Worm (Caenorhabditis elegans) whole organism, L4/young adult: ENCODE data around the gene R02D5.10.
"Not testable (repeated sequence)": the region's sequence is repeated elsewhere in the genome, so short reads cannot be mapped to it uniquely, and the experiment has no call there.

ENCODE experiments used
- W03F9.2 ChIP-seq: fragments of 150-350 bp; optimal IDR thresholded peaks from 2 replicates; lab custom pipeline; 2014; ENCODE audit warnings: missing biosample characterization, missing genetic modification characterization
- dao-5 ChIP-seq: sonication (generic microtip); optimal IDR thresholded peaks from 2 replicates; lab custom pipeline; 2016; ENCODE audit warnings: missing genotype, missing genetic modification characterization, moderate library complexity, missing compliant biosample characterization
- him-1 ChIP-seq: sonication (generic microtip); optimal IDR thresholded peaks from 2 replicates; lab custom pipeline; 2016; ENCODE audit warnings: missing genotype, missing genetic modification reagents, missing genetic modification characterization, missing compliant biosample characterization

R02D5.10 gene

DNA sequence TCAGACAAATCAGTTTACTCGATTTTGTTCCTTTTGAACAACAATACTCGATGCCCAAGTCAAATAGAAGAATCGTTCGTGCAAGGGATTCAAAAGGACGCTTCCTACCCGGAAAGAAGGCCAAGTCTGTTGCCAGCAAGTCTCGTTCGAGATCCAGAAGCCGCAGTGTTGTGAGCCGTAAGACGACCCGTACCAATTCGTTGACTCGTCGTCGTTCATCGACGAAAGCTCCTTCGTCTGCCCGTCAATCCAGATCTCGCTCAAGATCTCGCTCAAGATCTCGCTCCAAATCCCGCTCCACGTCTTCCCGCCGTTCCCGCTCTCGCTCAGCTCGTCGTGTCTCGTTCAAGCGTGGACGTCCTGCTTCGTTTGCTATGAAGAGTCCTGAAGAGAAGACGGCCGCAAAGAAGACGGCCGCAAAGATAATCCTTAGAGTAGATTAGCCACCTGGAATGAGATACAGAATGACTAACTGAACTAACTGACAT, 21.4 kb upstream of the R02D5.10 start, which contains the start of gene F08H9.2:
TSS of gene F08H9.2 (plus strand) at position 51 of the 488 bp plus-strand sequence.
- TF ChIP-seq him-1 (no peak), W03F9.2 (tag; lab: Kevin White, UChicago) (no peak), dao-5 (tag; lab: Kevin White, UChicago) (no peak)

DNA sequence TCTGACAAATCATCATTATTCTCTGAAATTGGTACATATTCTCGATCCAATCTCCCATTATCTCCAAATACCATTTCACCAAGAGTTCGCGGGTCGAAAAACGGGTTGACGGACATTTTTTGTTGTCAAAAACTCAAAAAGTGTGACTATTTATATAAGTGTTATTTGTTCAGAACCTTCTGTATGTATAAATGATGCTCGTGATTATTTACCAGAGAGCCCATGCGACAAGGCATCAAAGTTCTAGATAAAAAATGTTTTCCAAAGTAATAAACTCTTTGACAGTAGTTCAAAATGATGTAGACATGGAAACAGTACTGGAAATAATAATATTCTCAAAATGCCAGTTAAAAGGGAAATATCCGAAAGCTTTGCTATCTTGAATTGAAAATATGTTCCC, 19.4 kb upstream of the R02D5.10 start:
- TF ChIP-seq dao-5 (tag; lab: Kevin White, UChicago): no peak
- no peak for TF ChIP-seq him-1
- TF ChIP-seq W03F9.2 (tag; lab: Kevin White, UChicago): no peak

DNA sequence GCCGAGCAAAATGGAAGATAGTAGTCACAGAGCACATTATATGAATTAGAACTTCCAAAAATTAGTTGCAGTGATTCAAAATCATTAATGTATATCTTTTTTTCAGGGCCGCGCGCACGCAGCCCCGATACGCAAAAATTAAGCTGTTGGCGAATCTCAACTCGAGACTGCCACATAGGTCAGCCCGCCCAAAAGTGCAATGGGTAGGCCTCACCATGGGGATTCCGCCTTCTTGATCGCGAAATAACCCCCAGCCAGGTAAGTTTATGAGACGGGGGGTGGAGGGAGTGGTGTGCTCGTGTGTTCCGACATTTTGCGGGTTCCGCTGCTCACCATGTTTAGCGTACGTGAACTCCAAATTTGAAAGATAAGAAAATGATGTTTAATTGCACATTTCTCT, 19.0 kb upstream of the R02D5.10 start, which contains the start of gene F08H9.3:
TSS of gene F08H9.3 (minus strand) at position 252 of the 400 bp plus-strand sequence.
- TF ChIP-seq W03F9.2 (tag; lab: Kevin White, UChicago); dao-5 (tag; lab: Kevin White, UChicago); him-1: not testable (repeated sequence)

DNA sequence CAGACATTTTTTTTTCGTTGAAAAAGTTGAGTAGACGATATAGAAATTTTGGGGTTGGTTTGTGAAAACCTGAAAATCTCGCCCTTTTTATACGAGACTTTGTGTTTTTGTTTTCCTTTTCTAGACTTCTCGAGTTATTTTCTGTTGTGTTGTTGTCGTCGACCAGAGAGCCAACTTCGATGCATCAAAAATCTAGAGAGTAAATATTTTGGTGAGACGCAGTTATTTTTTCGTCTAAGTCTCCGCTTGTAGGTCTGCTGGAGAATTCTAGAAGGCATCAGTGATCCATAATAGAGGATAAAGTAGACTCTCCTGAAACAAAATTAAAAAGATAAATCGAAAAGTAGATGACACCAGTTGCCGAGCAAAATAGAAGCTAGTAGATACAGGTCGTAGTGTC, 17.7 kb upstream of the R02D5.10 start, which contains the start of gene F08H9.4:
TSS of gene F08H9.4 (minus strand) at position 61 of the 400 bp plus-strand sequence.
- TF ChIP-seq W03F9.2 (tag; lab: Kevin White, UChicago) (no peak), dao-5 (tag; lab: Kevin White, UChicago) (no peak), him-1 (no peak)

DNA sequence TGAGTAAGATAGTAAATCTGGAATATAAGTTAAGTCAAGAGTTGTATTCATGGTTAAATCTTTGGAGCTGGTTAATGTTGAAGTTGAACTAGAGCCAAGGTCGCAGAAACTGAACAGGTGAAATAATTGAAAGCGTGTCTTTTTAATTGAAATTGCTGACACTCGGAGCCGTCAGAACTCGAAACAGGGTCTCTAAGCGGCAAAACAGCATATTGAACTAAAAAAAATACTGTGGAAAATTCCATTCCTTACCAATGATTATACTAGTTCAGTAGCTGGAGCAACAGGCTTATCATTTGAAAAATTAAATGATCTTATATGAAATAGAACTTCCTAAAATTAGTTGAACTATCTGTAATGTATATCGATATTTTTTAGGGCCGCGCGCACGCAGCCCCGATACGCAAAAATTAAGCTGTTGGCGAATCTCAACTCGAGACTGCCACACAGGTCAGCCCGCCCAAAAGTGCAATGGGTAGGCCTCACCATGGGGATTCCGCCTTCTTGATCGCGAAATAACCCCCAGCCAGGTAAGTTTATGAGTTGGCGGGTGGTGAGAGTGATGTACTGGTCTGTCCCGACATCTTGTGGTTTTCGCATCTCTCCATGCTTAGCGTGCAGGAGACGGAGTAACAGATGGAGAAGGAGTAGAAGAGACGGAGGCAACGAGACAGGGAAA, 13.8 kb upstream of the R02D5.10 start, which contains the start of gene srz-97:
TSS of gene srz-97 (minus strand) at position 51 of the 679 bp plus-strand sequence.
- TF ChIP-seq W03F9.2 (tag; lab: Kevin White, UChicago): no peak
- no peak for TF ChIP-seq him-1
- no peak for TF ChIP-seq dao-5 (tag; lab: Kevin White, UChicago)

DNA sequence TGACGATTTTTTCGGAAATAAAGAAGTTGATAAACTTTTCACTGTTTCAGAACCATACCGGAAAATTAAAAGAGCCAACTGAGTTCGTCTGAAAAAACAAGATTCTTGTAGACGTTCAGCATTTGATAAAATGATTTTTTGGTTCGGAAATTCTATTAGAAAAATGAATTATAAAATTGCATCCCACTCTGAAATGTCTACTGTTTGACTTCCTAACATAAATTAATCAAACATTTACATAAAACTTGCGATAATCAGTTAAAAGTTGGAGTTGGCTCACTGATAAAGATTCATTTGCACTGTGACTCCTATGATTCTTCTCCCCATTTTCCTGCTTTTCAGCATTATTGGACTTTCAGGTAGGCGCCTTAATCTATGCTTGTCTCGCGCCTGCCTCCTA, 13.2 kb upstream of the R02D5.10 start, which contains the start of gene clec-57:
TSS of gene clec-57 (plus strand) at position 301 of the 400 bp plus-strand sequence.
- TF ChIP-seq dao-5 (tag; lab: Kevin White, UChicago) (no peak), him-1 (no peak), W03F9.2 (tag; lab: Kevin White, UChicago) (no peak)

DNA sequence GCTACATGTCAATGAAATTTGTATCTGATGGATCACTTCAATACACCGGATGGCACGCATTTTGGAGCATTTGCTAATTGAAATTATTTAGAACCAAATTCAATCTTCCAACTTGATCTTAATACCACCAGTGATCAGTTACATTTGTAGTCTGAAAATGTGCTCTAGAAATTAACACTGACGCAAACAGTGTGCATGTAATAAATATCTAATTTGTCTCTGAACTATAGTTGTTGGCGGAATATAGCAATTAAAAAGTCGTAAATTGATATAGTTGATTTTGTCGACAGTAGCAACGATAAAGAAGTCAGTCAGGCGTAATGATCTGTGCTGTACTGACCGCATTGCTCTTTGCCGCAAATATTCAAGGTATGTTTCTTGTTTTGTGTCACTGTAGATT, 9.9 kb upstream of the R02D5.10 start, which contains the start of gene clec-227:
TSS of gene clec-227 (plus strand) at position 301 of the 400 bp plus-strand sequence.
- TF ChIP-seq dao-5 (tag; lab: Kevin White, UChicago) (no peak), him-1 (no peak), W03F9.2 (tag; lab: Kevin White, UChicago) (no peak)

DNA sequence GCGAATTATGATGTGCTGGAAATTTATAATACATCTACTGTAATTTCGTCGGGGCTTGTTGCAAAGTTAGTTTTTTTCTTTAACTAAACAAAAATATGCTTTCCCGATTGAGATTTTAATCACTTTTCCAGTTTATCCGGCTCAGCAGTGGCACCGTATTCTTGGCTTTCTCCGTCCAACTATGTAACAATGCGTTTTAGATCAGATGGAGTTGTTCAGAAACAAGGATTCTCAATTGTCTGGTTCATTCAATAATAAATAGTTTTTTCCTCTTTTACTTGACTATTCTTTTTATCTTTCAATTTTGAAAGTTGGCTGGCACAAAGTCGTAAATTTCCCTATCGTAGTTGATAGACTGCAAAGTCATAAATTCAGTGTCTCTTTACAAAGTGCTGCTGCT, 8.0 kb upstream of the R02D5.10 start, which contains the start of gene clec-56:
TSS of gene clec-56 (plus strand) at position 301 of the 400 bp plus-strand sequence.
- no peak for TF ChIP-seq dao-5 (tag; lab: Kevin White, UChicago)
- no peak for TF ChIP-seq him-1

DNA sequence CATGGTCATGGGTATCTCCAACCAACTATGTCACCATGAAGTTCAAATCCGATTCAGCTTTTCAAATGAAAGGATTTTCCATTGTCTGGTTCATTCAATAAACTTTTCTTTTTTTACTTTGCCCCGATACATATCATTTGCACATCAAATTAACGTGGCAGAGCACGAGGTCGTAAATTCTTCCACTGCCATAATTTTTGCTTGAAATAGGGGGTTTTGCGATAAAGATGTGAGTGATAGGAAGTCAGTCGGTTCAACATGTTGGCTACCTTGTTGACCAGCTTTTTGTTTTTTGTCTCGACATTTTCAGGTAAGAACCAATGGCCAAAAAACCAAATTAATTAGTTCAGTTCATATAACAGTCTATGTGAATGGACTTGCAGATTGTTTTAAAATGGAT, 5.4 kb upstream of the R02D5.10 start, which contains the start of gene clec-54:
TSS of gene clec-54 (plus strand) at position 224 of the 400 bp plus-strand sequence.
- TF ChIP-seq W03F9.2 (tag; lab: Kevin White, UChicago) (no peak), dao-5 (tag; lab: Kevin White, UChicago) (no peak), him-1 (no peak)

DNA sequence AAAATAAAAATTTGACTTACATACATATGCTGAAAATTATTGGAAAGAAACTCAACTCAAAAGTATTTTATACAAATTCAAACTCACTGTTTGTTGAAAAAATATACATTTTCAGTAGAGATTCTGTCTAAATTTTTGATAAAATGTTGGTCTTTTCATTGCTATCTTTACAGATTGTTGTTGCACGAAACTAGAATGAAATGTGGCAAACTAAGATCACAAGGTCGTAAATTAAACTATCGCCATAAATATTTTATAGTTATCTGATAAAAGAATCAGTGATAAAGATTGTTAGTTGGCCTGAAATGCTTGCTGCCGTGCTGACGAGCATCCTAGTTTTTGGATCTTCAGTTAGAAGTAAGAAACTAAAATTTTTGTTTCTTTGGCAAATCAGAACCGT, 3.1 kb upstream of the R02D5.10 start, which contains the start of gene clec-55:
TSS of gene clec-55 (plus strand) at position 301 of the 400 bp plus-strand sequence.
- no peak for TF ChIP-seq him-1
- no peak for TF ChIP-seq W03F9.2 (tag; lab: Kevin White, UChicago)
- no peak for TF ChIP-seq dao-5 (tag; lab: Kevin White, UChicago)

DNA sequence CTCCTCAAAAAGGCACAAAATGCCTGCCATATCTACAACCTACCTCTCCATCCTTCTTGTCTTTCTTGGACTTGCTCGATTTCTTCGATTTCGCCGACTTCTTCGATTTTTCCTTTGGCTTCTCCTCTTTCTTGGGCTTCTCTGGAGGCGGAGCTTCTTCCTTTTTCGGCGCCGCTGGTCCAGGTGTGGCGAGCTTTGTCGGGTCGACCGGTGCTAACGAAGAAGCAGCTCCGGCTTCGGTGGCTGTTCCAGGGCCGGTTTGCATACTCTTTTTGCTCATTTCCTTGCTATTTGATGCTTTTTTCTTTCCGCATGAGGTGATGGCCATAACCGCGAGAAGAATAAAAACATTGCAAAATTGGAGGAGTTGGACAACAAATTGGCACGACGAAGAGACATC, 1.6 kb upstream of the R02D5.10 start:
- TF ChIP-seq him-1 (no peak), W03F9.2 (tag; lab: Kevin White, UChicago) (no peak), dao-5 (tag; lab: Kevin White, UChicago) (no peak)

DNA sequence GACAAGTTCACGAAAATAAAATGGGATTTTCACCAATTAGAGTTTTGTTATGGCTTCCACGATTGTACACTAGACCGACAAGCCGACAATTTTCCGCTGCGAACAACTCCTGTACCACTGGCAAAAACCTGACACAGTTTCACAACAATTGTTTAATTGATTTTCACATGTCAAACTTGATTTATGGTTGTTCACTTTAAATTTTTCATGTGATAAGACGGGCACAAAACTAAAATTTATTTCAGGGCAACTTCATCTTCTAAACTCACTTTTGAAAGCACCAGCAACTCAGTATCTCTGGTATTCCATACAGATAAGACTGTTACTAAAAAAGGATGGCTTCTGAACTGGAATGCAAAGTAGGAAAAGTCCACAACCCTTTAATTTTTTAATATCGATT, 686 bp upstream of the R02D5.10 start, which contains the start of gene R02D5.7:
TSS of gene R02D5.7 (minus strand) at position 101 of the 400 bp plus-strand sequence.
- no peak for TF ChIP-seq dao-5 (tag; lab: Kevin White, UChicago)
- TF ChIP-seq W03F9.2 (tag; lab: Kevin White, UChicago): no peak
- no peak for TF ChIP-seq him-1

DNA sequence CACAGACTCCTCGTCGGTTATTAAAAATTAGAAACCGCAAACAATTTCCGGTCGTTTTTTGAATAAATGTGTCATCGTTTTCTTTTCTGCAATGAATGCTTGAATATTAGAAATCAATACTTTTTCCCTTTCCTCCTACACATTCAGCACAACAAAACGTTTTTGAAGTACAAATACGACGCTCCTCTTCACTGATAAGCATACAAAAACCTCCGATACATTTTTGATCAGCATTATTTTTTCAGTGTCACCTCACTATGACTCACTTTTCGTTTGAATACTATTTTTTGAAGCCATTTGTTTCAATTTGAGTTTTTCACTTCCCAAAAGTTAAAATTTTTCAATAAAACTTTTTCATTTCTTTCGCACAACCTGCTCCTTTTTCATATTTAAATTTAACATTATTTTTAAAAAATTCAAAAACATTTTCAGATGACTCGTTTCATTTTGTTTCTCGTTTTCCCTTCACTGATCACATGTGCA, 682 bp downstream of the R02D5.10 start, which contains the start of gene R02D5.3:
TSS of gene R02D5.3 (plus strand) at position 433 of the 483 bp plus-strand sequence.
- no peak for TF ChIP-seq him-1
- TF ChIP-seq dao-5 (tag; lab: Kevin White, UChicago): no peak
- TF ChIP-seq W03F9.2 (tag; lab: Kevin White, UChicago): no peak

DNA sequence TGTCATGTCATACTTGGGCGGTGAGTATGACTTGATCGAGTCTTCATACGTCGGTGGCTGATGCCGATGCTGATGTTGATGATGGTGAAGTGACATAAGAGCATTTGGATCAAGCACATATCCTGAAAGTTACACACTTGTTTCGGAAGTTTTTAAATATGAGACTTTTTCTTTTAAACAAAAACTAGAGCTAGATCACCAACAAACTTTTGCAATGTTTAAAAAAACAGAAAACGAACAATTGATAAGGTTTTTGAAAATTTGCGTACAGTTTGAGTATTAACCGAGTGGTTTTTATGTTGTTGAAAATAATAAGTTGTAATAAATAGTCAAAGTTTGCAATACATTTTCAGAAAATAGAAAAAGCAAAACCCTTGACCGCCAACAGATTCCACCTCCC, 2.5 kb downstream of the R02D5.10 start, which contains the start of gene R02D5.4:
TSS of gene R02D5.4 (minus strand) at position 101 of the 400 bp plus-strand sequence.
- TF ChIP-seq him-1 (no peak), dao-5 (tag; lab: Kevin White, UChicago) (no peak), W03F9.2 (tag; lab: Kevin White, UChicago) (no peak)
